Worm (Caenorhabditis elegans) whole organism, L1 larva: Measurements from ENCODE around the gene F54F2.6.

ENCODE experiments used
- C04F5.9 ChIP-seq: sonication (generic microtip); optimal IDR thresholded peaks from 2 replicates; lab custom pipeline; 2016; ENCODE audit warnings: missing genetic modification characterization, missing compliant biosample characterization
- Y116A8C.19 ChIP-seq: sonication (generic microtip); optimal IDR thresholded peaks from 2 replicates; lab custom pipeline; 2016; ENCODE audit warnings: missing compliant biosample characterization, missing genetic modification characterization, borderline replicate concordance
- aha-1 ChIP-seq: fragments of 150-350 bp; optimal IDR thresholded peaks from 2 replicates; lab custom pipeline; 2014; ENCODE audit warnings: missing biosample characterization, missing genetic modification characterization
- alr-1 ChIP-seq: fragments of 200-800 bp; sonication (Bioruptor generic); optimal IDR thresholded peaks from 2 replicates; lab custom pipeline; 2018; ENCODE audit warnings: borderline replicate concordance, mild to moderate bottlenecking, missing genetic modification characterization, missing compliant biosample characterization
- aly-2 ChIP-seq: fragments of 150-350 bp; optimal IDR thresholded peaks from 2 replicates; lab custom pipeline; 2014; ENCODE audit warnings: missing biosample characterization, missing genetic modification characterization
- ceh-63 ChIP-seq: fragments of 200-800 bp; sonication (Bioruptor generic); optimal IDR thresholded peaks from 2 replicates; lab custom pipeline; 2018; ENCODE audit warnings: mild to moderate bottlenecking, missing genetic modification characterization, missing compliant biosample characterization
- ceh-8 ChIP-seq: fragments of 200-800 bp; sonication (Bioruptor generic); optimal IDR thresholded peaks from 2 replicates; lab custom pipeline; 2018; ENCODE audit warnings: mild to moderate bottlenecking, missing genetic modification characterization, moderate library complexity, missing compliant biosample characterization
- ceh-82 ChIP-seq, 3 experiments: fragments of 150-350 bp in 1 of 3; sonication (generic microtip) in 2 of 3; optimal IDR thresholded peaks; 2 replicates each; lab custom pipeline; 2014 to 2017; ENCODE audit warnings: missing biosample characterization in 3 of 3, missing genetic modification characterization in 3 of 3
- ceh-88 ChIP-seq: fragments of 200-800 bp; sonication (Bioruptor generic); IDR thresholded peaks from 2 replicates; pipeline ENCODE4 v1.3.6; 2022; ENCODE audit warnings: missing genetic modification characterization, missing compliant biosample characterization
- ceh-90 ChIP-seq: sonication (generic microtip); optimal IDR thresholded peaks from 2 replicates; lab custom pipeline; 2016; ENCODE audit warnings: missing genetic modification characterization, missing compliant biosample characterization
- ces-1 ChIP-seq: fragments of 150-350 bp; optimal IDR thresholded peaks from 2 replicates; lab custom pipeline; 2014; ENCODE audit warnings: missing biosample characterization, missing genetic modification reagents, missing genetic modification characterization
- dsc-1 ChIP-seq: sonication (generic microtip); optimal IDR thresholded peaks from 2 replicates; lab custom pipeline; 2016; ENCODE audit warnings: mild to moderate bottlenecking, missing genetic modification characterization, missing compliant biosample characterization
- efl-1 ChIP-seq, 4 experiments: fragments of 150-350 bp; optimal IDR thresholded peaks in 3 of 4; peaks in 1 of 4; 1 replicate in 1 of 4; 2 replicates in 3 of 4; lab custom pipeline; 2014; ENCODE audit warnings: missing biosample characterization in 2 of 4, missing genetic modification characterization in 2 of 4, missing genetic modification reagents in 2 of 4
- efl-3 ChIP-seq: fragments of 200-800 bp; sonication (Bioruptor generic); optimal IDR thresholded peaks from 2 replicates; lab custom pipeline; 2018; ENCODE audit warnings: mild to moderate bottlenecking, missing genetic modification characterization, missing compliant biosample characterization
- ets-5 ChIP-seq: fragments of 200-800 bp; sonication (Bioruptor generic); IDR thresholded peaks from 2 replicates; pipeline ENCODE4 v1.3.6; 2022; ENCODE audit warnings: missing genetic modification characterization, missing compliant biosample characterization
- fkh-10 ChIP-seq: sonication (generic microtip); optimal IDR thresholded peaks from 2 replicates; lab custom pipeline; 2017; ENCODE audit warnings: missing biosample characterization, missing genetic modification reagents, missing genetic modification characterization
- fkh-4 ChIP-seq: sonication (generic microtip); optimal IDR thresholded peaks from 2 replicates; lab custom pipeline; 2016; ENCODE audit warnings: missing compliant biosample characterization, missing genetic modification characterization, borderline replicate concordance
- fkh-8 ChIP-seq: sonication (generic microtip); optimal IDR thresholded peaks from 2 replicates; lab custom pipeline; 2016; ENCODE audit warnings: mild to moderate bottlenecking, missing genetic modification characterization, missing compliant biosample characterization
- fos-1 ChIP-seq: fragments of 150-350 bp; optimal IDR thresholded peaks from 2 replicates; lab custom pipeline; 2014; ENCODE audit warnings: missing biosample characterization, missing genetic modification characterization
- hlh-4 ChIP-seq: sonication (generic microtip); optimal IDR thresholded peaks from 2 replicates; lab custom pipeline; 2016; ENCODE audit warnings: mild to moderate bottlenecking, missing genetic modification characterization, missing compliant biosample characterization
- irx-1 ChIP-seq: sonication (generic microtip); optimal IDR thresholded peaks from 2 replicates; lab custom pipeline; 2016; ENCODE audit warnings: missing genetic modification characterization, missing compliant biosample characterization
- lin-13 ChIP-seq: fragments of 150-350 bp; optimal IDR thresholded peaks from 2 replicates; lab custom pipeline; 2014; ENCODE audit warnings: missing biosample characterization, missing genetic modification reagents, missing genetic modification characterization
- lin-14 ChIP-seq: fragments of 200-800 bp; sonication (Bioruptor generic); optimal IDR thresholded peaks from 2 replicates; lab custom pipeline; 2018; ENCODE audit warnings: mild to moderate bottlenecking, missing genetic modification characterization, moderate library complexity, missing compliant biosample characterization
- lin-15B ChIP-seq: fragments of 150-350 bp; sonication (generic microtip); optimal IDR thresholded peaks from 3 replicates; lab custom pipeline; 2014; ENCODE audit warnings: missing biosample characterization, missing genetic modification characterization
- lin-35 ChIP-seq, 2 experiments: fragments of 150-350 bp; optimal IDR thresholded peaks; 2 replicates each; lab custom pipeline; 2014; ENCODE audit warnings: missing biosample characterization in 2 of 2, missing genetic modification characterization in 2 of 2, missing genetic modification reagents in 2 of 2
- lsy-2 ChIP-seq, 2 experiments: fragments of 150-350 bp; optimal IDR thresholded peaks; 2 replicates each; lab custom pipeline; 2014; ENCODE audit warnings: missing biosample characterization in 2 of 2, missing genetic modification characterization in 2 of 2
- mab-9 ChIP-seq: fragments of 200-800 bp; sonication (Bioruptor generic); IDR thresholded peaks from 2 replicates; pipeline ENCODE4 v1.3.6; 2022; ENCODE audit warnings: missing genetic modification reagents, missing genetic modification characterization, missing compliant biosample characterization
- mef-2 ChIP-seq: fragments of 150-350 bp; optimal IDR thresholded peaks from 2 replicates; lab custom pipeline; 2014; ENCODE audit warnings: missing biosample characterization, missing genetic modification characterization
- nhr-11 ChIP-seq: fragments of 150-350 bp; optimal IDR thresholded peaks from 2 replicates; lab custom pipeline; 2014; ENCODE audit warnings: missing biosample characterization, missing genetic modification characterization
- nhr-19 ChIP-seq: fragments of 200-800 bp; sonication (Bioruptor generic); conservative IDR thresholded peaks from 2 replicates; pipeline ENCODE4 v1.3.6; 2022; ENCODE audit warnings: missing genetic modification characterization, missing compliant biosample characterization
- nhr-20 ChIP-seq: sonication (generic microtip); optimal IDR thresholded peaks from 2 replicates; lab custom pipeline; 2016; ENCODE audit warnings: mild to moderate bottlenecking, missing genetic modification characterization, missing compliant biosample characterization
- nhr-237 ChIP-seq: fragments of 150-350 bp; optimal IDR thresholded peaks from 2 replicates; lab custom pipeline; 2014; ENCODE audit warnings: missing biosample characterization, missing genetic modification characterization
- nhr-71 ChIP-seq: sonication (generic microtip); optimal IDR thresholded peaks from 2 replicates; lab custom pipeline; 2016; ENCODE audit warnings: mild to moderate bottlenecking, missing genetic modification characterization, moderate library complexity, missing compliant biosample characterization
- nhr-85 ChIP-seq: sonication (generic microtip); peaks from one replicate; lab custom pipeline; 2016; ENCODE audit warnings: missing genetic modification characterization, inconsistent platforms, missing compliant biosample characterization
- nhr-90 ChIP-seq: sonication (generic microtip); optimal IDR thresholded peaks from 2 replicates; lab custom pipeline; 2016; ENCODE audit warnings: mild to moderate bottlenecking, missing genetic modification characterization, missing compliant biosample characterization; ENCODE audit not compliant: poor library complexity
- pag-3 ChIP-seq: sonication (generic microtip); optimal IDR thresholded peaks from 2 replicates; lab custom pipeline; 2017; ENCODE audit warnings: missing genetic modification characterization, mild to moderate bottlenecking, missing compliant biosample characterization, antibody characterized with exemption, borderline replicate concordance; ENCODE audit not compliant: insufficient read depth
- pax-3 ChIP-seq: fragments of 200-800 bp; sonication (Bioruptor generic); optimal IDR thresholded peaks from 2 replicates; lab custom pipeline; 2018; ENCODE audit warnings: mild to moderate bottlenecking, missing genetic modification characterization, moderate library complexity, missing compliant biosample characterization
- pqm-1 ChIP-seq: sonication (generic microtip); optimal IDR thresholded peaks from 3 replicates; lab custom pipeline; 2017; ENCODE audit warnings: missing biosample characterization, missing genetic modification characterization
- skn-1 ChIP-seq: fragments of 150-350 bp; optimal IDR thresholded peaks from 2 replicates; lab custom pipeline; 2014; ENCODE audit warnings: missing biosample characterization, missing genetic modification characterization
- snpc-4 ChIP-seq: fragments of 150-350 bp; optimal IDR thresholded peaks from 2 replicates; lab custom pipeline; 2014; ENCODE audit warnings: missing biosample characterization, missing genetic modification characterization
- snu-23 ChIP-seq: sonication (generic microtip); optimal IDR thresholded peaks from 2 replicates; lab custom pipeline; 2016; ENCODE audit warnings: missing genetic modification characterization, missing compliant biosample characterization
- sox-4 ChIP-seq: sonication (generic microtip); optimal IDR thresholded peaks from 2 replicates; lab custom pipeline; 2016; ENCODE audit warnings: missing genetic modification characterization, missing compliant biosample characterization
- sup-37 ChIP-seq: fragments of 200-800 bp; sonication (Bioruptor generic); optimal IDR thresholded peaks from 2 replicates; lab custom pipeline; 2018; ENCODE audit warnings: mild to moderate bottlenecking, missing genetic modification characterization, missing compliant biosample characterization
- tbx-2 ChIP-seq: sonication (generic microtip); optimal IDR thresholded peaks from 2 replicates; lab custom pipeline; 2016; ENCODE audit warnings: missing genetic modification characterization, missing compliant biosample characterization
- unc-130 ChIP-seq: fragments of 150-350 bp; optimal IDR thresholded peaks from 2 replicates; lab custom pipeline; 2017; ENCODE audit warnings: missing biosample characterization, missing genetic modification characterization, inconsistent platforms
- unc-86 ChIP-seq: sonication (generic microtip); optimal IDR thresholded peaks from 2 replicates; lab custom pipeline; 2016; ENCODE audit warnings: missing genetic modification characterization, missing compliant biosample characterization
- vab-15 ChIP-seq: sonication (generic microtip); optimal IDR thresholded peaks from 2 replicates; lab custom pipeline; 2017; ENCODE audit warnings: missing genotype, mild to moderate bottlenecking, missing genetic modification characterization, missing compliant biosample characterization
- xbp-1 ChIP-seq: sonication (generic microtip); optimal IDR thresholded peaks from 2 replicates; lab custom pipeline; 2016; ENCODE audit warnings: missing genetic modification characterization, missing compliant biosample characterization
- zip-4 ChIP-seq: fragments of 200-800 bp; sonication (Bioruptor generic); optimal IDR thresholded peaks from 2 replicates; lab custom pipeline; 2018; ENCODE audit warnings: mild to moderate bottlenecking, missing genetic modification characterization, moderate library complexity, missing compliant biosample characterization
- ztf-11 ChIP-seq, 2 experiments: sonication (generic microtip); optimal IDR thresholded peaks; 2 replicates each; lab custom pipeline; 2016 to 2017; ENCODE audit warnings: missing genetic modification characterization in 2 of 2, missing biosample characterization in 1 of 2, missing compliant biosample characterization in 1 of 2

The F54F2.6 gene

ce11 chrIII:8797211-8797733, 3.2 kb downstream of the F54F2.6 start (continued):
- peak; percentile 98 for TF ChIP-seq lin-14 (GFP tag; lab: Kevin White, UChicago)
- peak; percentile 72 for TF ChIP-seq nhr-19
- 0 out of 2 replicates have a peak, but pooled peaks have one; percentile 67 for TF ChIP-seq mab-9 (GFP tag; lab: Robert Waterston, UW)
- TF ChIP-seq ceh-90 (tag; lab: Kevin White, UChicago), result no peak
- TF ChIP-seq C04F5.9, result peak; percentile 40
- TF ChIP-seq nhr-20 (tag; lab: Kevin White, UChicago), result peak; percentile 89
- no peak for TF ChIP-seq Y116A8C.19 (tag; lab: Kevin White, UChicago)
- peak; percentile 98 for TF ChIP-seq nhr-85 (tag; lab: Kevin White, UChicago)
- TF ChIP-seq skn-1 (tag; lab: Kevin White, UChicago), result no peak
- TF ChIP-seq pax-3 (tag; lab: Kevin White, UChicago), result peak; percentile 77
- no peak for TF ChIP-seq alr-1 (tag; lab: Kevin White, UChicago)
- peak; percentile 47 for TF ChIP-seq mef-2 (tag; lab: Kevin White, UChicago)
- TF ChIP-seq nhr-237 (tag; lab: Kevin White, UChicago), result no peak
- TF ChIP-seq aha-1, result no peak
- TF ChIP-seq dsc-1 (tag; lab: Kevin White, UChicago), result peak; percentile 91
- TF ChIP-seq zip-4, result peak; percentile 35
- peak; percentile 95 for TF ChIP-seq nhr-71 (tag; lab: Kevin White, UChicago)
- peak in 1 of 2 experiments; percentile 49 for TF ChIP-seq ztf-11 (tag; optimal IDR thresholded peaks at IDR 0.05; lab: Kevin White, UChicago)
- peak; percentile 28 for TF ChIP-seq ceh-8
- peak; percentile 38 for TF ChIP-seq sup-37 (GFP tag; lab: Kevin White, UChicago)
- TF ChIP-seq unc-130 (tag; lab: Kevin White, UChicago), result no peak
- peak; percentile 30 for TF ChIP-seq pag-3
- TF ChIP-seq lsy-2 (tag; optimal IDR thresholded peaks at IDR 0.05; lab: Kevin White, UChicago), result peak; percentile 74 to 95
- TF ChIP-seq snpc-4, result peak; percentile 36
- TF ChIP-seq pqm-1 (tag; lab: Kevin White, UChicago), result no peak
- TF ChIP-seq fkh-8 (tag; lab: Kevin White, UChicago), result peak; percentile 93
- peak; percentile 70 for TF ChIP-seq xbp-1 (tag; lab: Kevin White, UChicago)
- no peak for TF ChIP-seq lin-15B (tag; lab: Kevin White, UChicago)
- TF ChIP-seq ceh-82 (tag; optimal IDR thresholded peaks at IDR 0.05; lab: Kevin White, UChicago), result peak; percentile 68 to 73 (median 69)
- TF ChIP-seq lin-35 (GFP tag; optimal IDR thresholded peaks at IDR 0.05; lab: Kevin White, UChicago), result peak; percentile 70 to 82
- TF ChIP-seq irx-1 (tag; lab: Kevin White, UChicago), result peak; percentile 68
- no peak for TF ChIP-seq efl-3 (GFP tag; lab: Kevin White, UChicago)
- TF ChIP-seq ets-5 (GFP tag; lab: Robert Waterston, UW), result no peak
- TF ChIP-seq nhr-11 (tag; lab: Kevin White, UChicago), result peak; percentile 76
- peak; percentile 11 for TF ChIP-seq fkh-4
- TF ChIP-seq aly-2 (tag; lab: Kevin White, UChicago), result no peak

DNA sequence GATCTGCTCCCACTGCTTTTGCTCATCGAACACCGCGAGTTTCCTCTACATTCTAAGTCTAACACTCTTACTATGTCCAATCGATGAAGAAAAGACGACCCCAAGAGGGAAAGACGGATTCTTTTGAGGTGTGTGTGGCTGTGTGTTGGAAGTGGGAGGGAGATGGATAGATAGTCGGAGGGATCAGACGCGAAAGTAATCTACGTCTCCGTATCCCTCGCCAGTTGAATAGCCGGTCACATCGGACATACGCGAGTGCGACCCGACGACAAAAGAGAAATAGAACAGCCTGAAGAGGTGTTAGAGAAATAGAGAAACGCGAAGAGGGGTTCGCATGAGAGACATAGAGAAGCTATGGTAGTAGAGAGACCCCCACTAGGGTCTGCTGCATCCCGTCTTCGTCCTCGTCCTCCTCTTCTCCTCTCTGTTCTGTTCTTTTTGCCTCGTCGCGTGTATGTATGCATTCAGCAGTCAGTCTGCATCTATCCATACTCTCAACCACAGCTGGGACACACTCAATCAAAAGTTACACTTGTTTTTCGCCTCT, 4.8 kb downstream of the F54F2.6 start:
- TF ChIP-seq hlh-4 (tag; lab: Kevin White, UChicago), result no peak
- no peak for TF ChIP-seq lin-15B (tag; lab: Kevin White, UChicago)
- peak; percentile 88 to 93 (median 92) for TF ChIP-seq ceh-82 (tag; optimal IDR thresholded peaks at IDR 0.05; lab: Kevin White, UChicago)
- peak; percentile 100 for TF ChIP-seq nhr-85 (tag; lab: Kevin White, UChicago)
- peak; percentile 88 for TF ChIP-seq ceh-88
- peak; percentile 82 for TF ChIP-seq fkh-10 (GFP tag; lab: Kevin White, UChicago)
- peak; percentile 98 for TF ChIP-seq snu-23 (GFP tag; lab: Kevin White, UChicago)
- peak; percentile 97 for TF ChIP-seq lin-13 (GFP tag; lab: Kevin White, UChicago)
- no peak for TF ChIP-seq ces-1
- TF ChIP-seq efl-1 (optimal IDR thresholded peaks at IDR 0.05; lab: Kevin White, UChicago), result peak; percentile 89 to 95
- TF ChIP-seq efl-1 (GFP tag; optimal IDR thresholded peaks at IDR 0.05 in 1 of 2; lab: Kevin White, UChicago), result peak; percentile 60 to 98
- no peak for TF ChIP-seq vab-15
- peak; percentile 99 for TF ChIP-seq tbx-2 (tag; lab: Kevin White, UChicago)
- TF ChIP-seq sox-4 (tag; lab: Kevin White, UChicago), result peak; percentile 84
- no peak for TF ChIP-seq ceh-63 (GFP tag; lab: Kevin White, UChicago)
- peak; percentile 98 for TF ChIP-seq unc-86 (tag; lab: Kevin White, UChicago)
- peak; percentile 83 to 84 for TF ChIP-seq lin-35 (GFP tag; optimal IDR thresholded peaks at IDR 0.05; lab: Kevin White, UChicago)
- peak; percentile 52 for TF ChIP-seq fkh-4
- TF ChIP-seq fos-1 (tag; lab: Kevin White, UChicago), result peak; percentile 92
- peak; percentile 12 for TF ChIP-seq pag-3
- TF ChIP-seq nhr-90 (tag; lab: Kevin White, UChicago), result peak; percentile 91
- TF ChIP-seq snpc-4, result peak; percentile 95
